Worm (Caenorhabditis elegans): ENCODE results near the gene nstp-8.
A peak's percentile ranks its signal among the peaks of the same experiment; 100 is the strongest.

Gene nstp-8

DNA sequence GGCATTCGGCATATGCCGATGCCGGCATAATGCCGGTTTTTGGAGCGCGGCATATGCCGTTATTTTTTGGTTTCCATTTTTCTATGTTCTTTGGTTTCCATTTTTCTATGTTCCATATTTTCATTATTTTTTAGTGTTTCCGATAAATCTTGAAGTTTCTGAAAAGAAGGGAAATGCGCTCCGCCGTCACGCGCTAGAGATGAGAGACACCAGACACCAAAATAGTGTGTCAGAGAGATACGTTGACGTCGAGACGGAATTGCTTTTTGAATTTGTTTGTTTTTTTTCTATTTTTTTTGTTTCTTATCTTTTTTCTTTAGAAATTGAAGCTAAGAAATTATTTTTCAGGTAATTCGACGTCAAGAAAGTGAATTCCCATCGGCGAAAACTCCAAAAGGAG lies 39.7 kb downstream of the nstp-8 start, which contains the start of gene F41B5.1:
TSS of gene F41B5.1 (plus strand) at position 343 of the 400 bp plus-strand sequence.
- TF ChIP-seq hmg-1.2 (GFP tag; IDR thresholded peaks at IDR 0.05) = peak; percentile 85
- 0 out of 2 replicates have a peak, but pooled peaks have one; percentile 10 for TF ChIP-seq mcd-1 (GFP tag; IDR thresholded peaks at IDR 0.05)

DNA sequence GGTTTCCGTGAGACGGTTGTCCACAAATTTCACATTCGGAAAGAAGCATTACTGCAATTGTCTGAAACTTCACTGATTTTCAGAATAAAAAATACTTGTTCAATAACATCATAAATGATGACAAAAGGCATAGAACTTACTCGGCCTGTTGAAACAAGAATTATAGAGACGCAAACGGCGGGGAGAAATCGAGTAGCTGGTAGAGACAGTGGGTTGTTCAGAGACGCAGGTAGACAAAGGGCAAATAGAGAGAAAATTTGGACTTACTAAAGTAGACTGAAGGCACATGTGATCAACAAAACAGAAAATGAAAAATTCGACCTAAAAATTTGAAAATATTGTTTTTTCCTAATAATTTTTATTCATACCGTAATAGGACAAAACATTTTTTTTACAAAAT lies 44.3 kb downstream of the nstp-8 start, which contains the start of gene nhr-182:
TSS of gene nhr-182 (minus strand) at position 178 of the 400 bp plus-strand sequence.
- TF ChIP-seq nhr-80 (tag; optimal IDR thresholded peaks at IDR 0.05) = peak; percentile 14
- no peak for TF ChIP-seq fkh-3 (tag; optimal IDR thresholded peaks at IDR 0.05)
- peak; percentile 76; the same call in 1 of the 2 replicates for TF ChIP-seq hmg-1.2 (GFP tag; IDR thresholded peaks at IDR 0.05)
- TF ChIP-seq cebp-1 (GFP tag; IDR thresholded peaks at IDR 0.05) = no peak
- TF ChIP-seq cebp-1 (tag; optimal IDR thresholded peaks at IDR 0.05) = peak; percentile 3
- TF ChIP-seq hlh-12 (tag; optimal IDR thresholded peaks at IDR 0.05) = no peak
- no peak for TF ChIP-seq zfh-2 (GFP tag; conservative IDR thresholded peaks at IDR 0.05)
- peak; percentile 2 for TF ChIP-seq attf-5 (GFP tag; optimal IDR thresholded peaks at IDR 0.05)
- TF ChIP-seq akir-1 (GFP tag; optimal IDR thresholded peaks at IDR 0.05) = no peak
- no peak for TF ChIP-seq nhr-90 (tag; optimal IDR thresholded peaks at IDR 0.05)

DNA sequence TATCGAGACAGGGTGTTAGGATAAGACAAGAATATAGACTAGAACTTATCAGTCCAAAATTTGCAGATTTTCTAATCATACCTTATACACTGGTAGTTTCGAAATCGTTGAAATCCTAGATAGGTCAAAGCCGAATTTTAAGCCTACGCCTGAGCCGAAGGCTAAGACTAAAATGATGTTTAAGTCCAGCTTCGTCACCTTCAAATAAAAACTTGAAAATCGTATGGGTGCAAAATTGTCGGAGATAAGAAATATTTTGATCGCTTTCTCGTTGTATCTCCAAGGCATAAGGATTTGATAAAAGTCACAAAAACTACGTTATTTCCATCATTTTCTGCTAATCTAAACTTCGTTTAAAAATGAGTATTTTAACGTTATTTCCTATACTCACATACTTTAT lies 45.2 kb downstream of the nstp-8 start, which contains the start of gene F41B5.12:
TSS of gene F41B5.12 (plus strand) at position 301 of the 400 bp plus-strand sequence.
- no peak for TF ChIP-seq F33H1.4 (GFP tag; IDR thresholded peaks at IDR 0.05)
- TF ChIP-seq hsf-1 (GFP tag; IDR thresholded peaks at IDR 0.05) = no peak

DNA sequence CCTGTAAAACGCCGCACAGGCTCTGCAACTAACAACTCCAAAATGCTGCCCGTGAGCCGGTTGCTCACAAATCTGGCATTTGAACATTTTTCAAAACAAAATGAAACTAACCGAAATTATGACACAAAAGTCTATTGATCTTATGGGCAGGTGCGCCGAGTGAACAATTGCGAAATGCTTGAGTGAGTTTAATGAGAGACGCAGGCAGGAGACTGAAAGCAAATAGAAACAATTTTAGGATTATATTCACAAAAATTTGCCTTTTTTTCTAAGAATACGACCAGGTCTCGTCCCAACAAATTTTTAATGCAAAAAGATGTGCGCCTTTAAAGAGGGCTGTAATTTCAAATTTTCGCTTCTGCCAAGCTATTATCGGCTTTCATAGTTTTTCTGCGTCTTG lies 49.0 kb downstream of the nstp-8 start, which contains the start of gene nhr-183:
TSS of gene nhr-183 (minus strand) at position 180 of the 400 bp plus-strand sequence.
- TF ChIP-seq K12H6.12 (tag; optimal IDR thresholded peaks at IDR 0.05) = no peak
- peak; percentile 69; the same call in 1 of the 2 replicates for TF ChIP-seq cebp-1 (GFP tag; IDR thresholded peaks at IDR 0.05)
- peak; percentile 90 for TF ChIP-seq cebp-1 (tag; optimal IDR thresholded peaks at IDR 0.05)
- TF ChIP-seq ztf-25 (GFP tag; IDR thresholded peaks at IDR 0.05) = no peak

DNA sequence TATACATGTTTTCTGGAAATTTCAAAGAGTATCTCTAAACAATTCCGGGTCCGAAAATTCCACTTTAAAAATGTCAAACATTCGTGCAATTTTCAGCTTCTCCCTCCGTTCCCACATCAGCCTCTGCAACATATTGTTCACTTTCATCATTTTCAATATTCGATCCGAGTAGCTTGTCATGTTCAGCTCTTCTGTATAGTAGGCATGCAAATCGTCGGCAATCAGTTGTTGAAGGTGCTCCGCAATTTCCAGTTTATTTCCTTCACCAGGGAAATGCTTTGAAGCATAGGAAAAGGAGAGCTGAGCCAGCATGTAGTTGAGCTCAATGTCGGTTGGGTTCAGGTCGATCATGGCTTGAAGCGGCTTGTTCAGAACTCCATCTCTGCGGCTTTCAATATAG lies 49.5 kb downstream of the nstp-8 start:
- TF ChIP-seq tbp1 (GFP tag; optimal IDR thresholded peaks at IDR 0.05) = no peak
- TF ChIP-seq pbrm-1 (GFP tag; IDR thresholded peaks at IDR 0.05) = no peak
- no peak for TF ChIP-seq F22D6.2 (tag; optimal IDR thresholded peaks at IDR 0.05)
- no peak for TF ChIP-seq ceh-27 (GFP tag; optimal IDR thresholded peaks at IDR 0.05)
- no peak for TF ChIP-seq Y95B8A.8 (GFP tag; IDR thresholded peaks at IDR 0.05)
- no peak for TF ChIP-seq nfya-2 (GFP tag; IDR thresholded peaks at IDR 0.05)
- no peak for TF ChIP-seq ztf-6 (GFP tag; IDR thresholded peaks at IDR 0.05)
- TF ChIP-seq Y79H2A.3 (GFP tag; conservative IDR thresholded peaks at IDR 0.05) = no peak
- no peak for TF ChIP-seq hlh-12 (tag; optimal IDR thresholded peaks at IDR 0.05)
- no peak for TF ChIP-seq F49E8.2 (tag; optimal IDR thresholded peaks at IDR 0.05; ENCODE audit: insufficient read depth)
- TF ChIP-seq ets-4 (GFP tag; optimal IDR thresholded peaks at IDR 0.05) = no peak
- no peak for TF ChIP-seq aptf-2 (GFP tag; conservative IDR thresholded peaks at IDR 0.05)
- TF ChIP-seq let-607 (tag; optimal IDR thresholded peaks at IDR 0.05) = no peak
- no peak for TF ChIP-seq nfya-1 (tag; optimal IDR thresholded peaks at IDR 0.05; ENCODE audit: borderline replicate concordance, insufficient read depth)
- no peak for TF ChIP-seq dpl-1 (GFP tag; optimal IDR thresholded peaks at IDR 0.05)
- TF ChIP-seq somi-1 (GFP tag; optimal IDR thresholded peaks at IDR 0.05) = no peak
- TF ChIP-seq F55B11.4 (tag; optimal IDR thresholded peaks at IDR 0.05; ENCODE audit: borderline replicate concordance, insufficient read depth) = no peak
- no peak for TF ChIP-seq ama-1 (optimal IDR thresholded peaks at IDR 0.05)
- TF ChIP-seq ama-1 (GFP tag; optimal IDR thresholded peaks at IDR 0.05) = no peak
